Worm (Caenorhabditis elegans): ENCODE results near the gene F15H10.10.

DNA sequence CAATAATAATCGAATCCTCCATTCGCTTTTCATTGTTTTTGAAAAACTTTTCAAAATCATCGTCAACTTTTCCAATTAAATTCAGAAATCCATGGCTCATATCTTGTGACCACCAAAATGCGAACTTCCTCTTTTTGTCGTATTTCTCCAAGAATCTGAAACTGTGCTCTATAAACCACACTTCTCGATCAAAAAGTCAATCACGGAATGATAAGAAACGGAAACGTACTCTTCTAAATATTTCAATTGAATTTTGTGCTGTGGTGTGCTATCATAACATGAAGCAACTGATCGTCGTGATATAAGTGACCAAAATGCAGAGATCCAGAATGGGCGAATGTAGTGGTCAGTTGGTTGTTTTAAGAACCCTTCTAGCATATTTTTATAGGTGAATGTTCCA is 12.1 kb downstream of the F15H10.10 start:
- TF ChIP-seq snpc-4 (tag; optimal IDR thresholded peaks at IDR 0.05) (no peak), nhr-129 (tag; optimal IDR thresholded peaks at IDR 0.05) (no peak), ztf-4 (tag; optimal IDR thresholded peaks at IDR 0.05) (no peak), nhr-237 (tag; optimal IDR thresholded peaks at IDR 0.05) (no peak), nhr-77 (tag; optimal IDR thresholded peaks at IDR 0.05) (no peak), lin-13 (GFP tag; optimal IDR thresholded peaks at IDR 0.05) (no peak), nhr-11 (tag; optimal IDR thresholded peaks at IDR 0.05) (no peak), mab-5 (tag; optimal IDR thresholded peaks at IDR 0.05) (no peak)
